Worm (Caenorhabditis elegans) whole organism, L2 larva: ENCODE results near the gene Y49A3A.4.

ENCODE experiments used
- C34F6.9 ChIP-seq: fragments of 150-350 bp; optimal IDR thresholded peaks from 2 replicates; lab custom pipeline; 2014; ENCODE audit warnings: missing biosample characterization, missing genetic modification characterization
- F13H6.1 ChIP-seq: sonication (generic microtip); optimal IDR thresholded peaks from 2 replicates; lab custom pipeline; 2016; ENCODE audit warnings: missing genetic modification characterization, missing compliant biosample characterization
- R02D3.7 ChIP-seq: fragments of 150-350 bp; optimal IDR thresholded peaks from 2 replicates; lab custom pipeline; 2014; ENCODE audit warnings: missing biosample characterization, missing genetic modification characterization
- Y55F3AM.14 ChIP-seq: fragments of 200-800 bp; sonication (Bioruptor generic); optimal IDR thresholded peaks from 2 replicates; lab custom pipeline; 2018; ENCODE audit warnings: mild to moderate bottlenecking, missing genetic modification characterization, missing compliant biosample characterization
- ZK546.5 ChIP-seq: sonication (generic microtip); optimal IDR thresholded peaks from 2 replicates; lab custom pipeline; 2017; ENCODE audit warnings: missing biosample characterization, missing genetic modification characterization
- alr-1 ChIP-seq: fragments of 150-350 bp; optimal IDR thresholded peaks from 2 replicates; lab custom pipeline; 2014; ENCODE audit warnings: missing biosample characterization, missing genetic modification characterization
- aly-2 ChIP-seq: fragments of 150-350 bp; optimal IDR thresholded peaks from 2 replicates; lab custom pipeline; 2014; ENCODE audit warnings: missing biosample characterization, missing genetic modification characterization
- ama-1 ChIP-seq: fragments of 150-350 bp; optimal IDR thresholded peaks from 2 replicates; lab custom pipeline; 2018; ENCODE audit warnings: inconsistent platforms
- blmp-1 ChIP-seq: sonication (generic microtip); optimal IDR thresholded peaks from 2 replicates; lab custom pipeline; 2017; ENCODE audit warnings: missing genetic modification characterization, mild to moderate bottlenecking, missing compliant biosample characterization, antibody characterized with exemption, moderate library complexity; ENCODE audit not compliant: insufficient read depth
- ceh-16 ChIP-seq: fragments of 150-350 bp; optimal IDR thresholded peaks from 2 replicates; lab custom pipeline; 2014; ENCODE audit warnings: missing biosample characterization, missing genetic modification characterization
- ceh-82 ChIP-seq: fragments of 150-350 bp; optimal IDR thresholded peaks from 2 replicates; lab custom pipeline; 2014; ENCODE audit warnings: missing biosample characterization, missing genetic modification characterization
- crh-2 ChIP-seq: sonication (generic microtip); optimal IDR thresholded peaks from 2 replicates; lab custom pipeline; 2017; ENCODE audit warnings: missing biosample characterization, missing genetic modification characterization
- dmd-4 ChIP-seq: sonication (generic microtip); optimal IDR thresholded peaks from 2 replicates; lab custom pipeline; 2017; ENCODE audit warnings: missing biosample characterization, missing genetic modification characterization
- egl-27 ChIP-seq: sonication (generic microtip); optimal IDR thresholded peaks from 3 replicates; lab custom pipeline; 2017; ENCODE audit warnings: missing biosample characterization, missing genetic modification reagents, missing genetic modification characterization
- elt-1 ChIP-seq: fragments of 150-350 bp; optimal IDR thresholded peaks from 2 replicates; lab custom pipeline; 2014; ENCODE audit warnings: missing biosample characterization, missing genetic modification characterization
- elt-3 ChIP-seq: sonication (generic microtip); optimal IDR thresholded peaks from 2 replicates; lab custom pipeline; 2017; ENCODE audit warnings: missing biosample characterization, missing genetic modification characterization
- fos-1 ChIP-seq: fragments of 150-350 bp; optimal IDR thresholded peaks from 2 replicates; lab custom pipeline; 2014; ENCODE audit warnings: missing biosample characterization, missing genetic modification characterization
- gmeb-1 ChIP-seq: fragments of 150-350 bp; optimal IDR thresholded peaks from 2 replicates; lab custom pipeline; 2014; ENCODE audit warnings: missing biosample characterization, missing genetic modification characterization
- lin-11 ChIP-seq: fragments of 150-350 bp; sonication (generic microtip); optimal IDR thresholded peaks from 2 replicates; lab custom pipeline; 2014; ENCODE audit warnings: missing biosample characterization, missing genetic modification characterization, inconsistent platforms, mixed read lengths
- lin-13 ChIP-seq: fragments of 150-350 bp; optimal IDR thresholded peaks from 2 replicates; lab custom pipeline; 2014; ENCODE audit warnings: missing biosample characterization, missing genetic modification reagents, missing genetic modification characterization
- lin-39 ChIP-seq: fragments of 150-350 bp; optimal IDR thresholded peaks from 2 replicates; lab custom pipeline; 2014; ENCODE audit warnings: missing biosample characterization, missing genetic modification reagents, missing genetic modification characterization
- lsy-2 ChIP-seq, 2 experiments: fragments of 150-350 bp in 1 of 2; sonication (generic microtip) in 1 of 2; optimal IDR thresholded peaks; 2 replicates each; lab custom pipeline; 2014 to 2017; ENCODE audit warnings: missing biosample characterization in 2 of 2, missing genetic modification characterization in 2 of 2
- mab-5 ChIP-seq: fragments of 150-350 bp; optimal IDR thresholded peaks from 2 replicates; lab custom pipeline; 2014; ENCODE audit warnings: missing biosample characterization, missing genetic modification characterization
- mbf-1 ChIP-seq: sonication (generic microtip); optimal IDR thresholded peaks from 2 replicates; lab custom pipeline; 2017; ENCODE audit warnings: missing biosample characterization, missing genetic modification characterization
- mdl-1 ChIP-seq, 2 experiments: fragments of 150-350 bp in 1 of 2; sonication (generic microtip) in 1 of 2; optimal IDR thresholded peaks; 2 replicates each; lab custom pipeline; 2017; ENCODE audit warnings: missing biosample characterization in 2 of 2, missing genetic modification characterization in 2 of 2
- nhr-10 ChIP-seq: sonication (generic microtip); optimal IDR thresholded peaks from 2 replicates; lab custom pipeline; 2017; ENCODE audit warnings: missing biosample characterization, missing genetic modification characterization
- nhr-11 ChIP-seq: fragments of 150-350 bp; optimal IDR thresholded peaks from 2 replicates; lab custom pipeline; 2014; ENCODE audit warnings: missing biosample characterization, missing genetic modification characterization
- nhr-12 ChIP-seq: fragments of 150-350 bp; optimal IDR thresholded peaks from 2 replicates; lab custom pipeline; 2014; ENCODE audit warnings: missing biosample characterization, missing genetic modification characterization
- nhr-129 ChIP-seq: fragments of 150-350 bp; optimal IDR thresholded peaks from 2 replicates; lab custom pipeline; 2014; ENCODE audit warnings: missing biosample characterization, missing genetic modification characterization
- nhr-21 ChIP-seq: fragments of 150-350 bp; optimal IDR thresholded peaks from 2 replicates; lab custom pipeline; 2014; ENCODE audit warnings: missing biosample characterization, missing genetic modification characterization
- nhr-23 ChIP-seq: fragments of 150-350 bp; optimal IDR thresholded peaks from 2 replicates; lab custom pipeline; 2014; ENCODE audit warnings: missing biosample characterization, missing genetic modification reagents, missing genetic modification characterization
- nhr-237 ChIP-seq: fragments of 150-350 bp; optimal IDR thresholded peaks from 2 replicates; lab custom pipeline; 2014; ENCODE audit warnings: missing biosample characterization, missing genetic modification characterization
- nhr-25 ChIP-seq: fragments of 150-350 bp; sonication (generic microtip); optimal IDR thresholded peaks from 3 replicates; lab custom pipeline; 2014; ENCODE audit warnings: missing biosample characterization, missing genetic modification characterization
- nhr-6 ChIP-seq: fragments of 150-350 bp; optimal IDR thresholded peaks from 2 replicates; lab custom pipeline; 2014; ENCODE audit warnings: missing biosample characterization, missing genetic modification characterization
- nhr-77 ChIP-seq: fragments of 150-350 bp; optimal IDR thresholded peaks from 2 replicates; lab custom pipeline; 2014; ENCODE audit warnings: missing biosample characterization, missing genetic modification characterization
- peb-1 ChIP-seq: fragments of 150-350 bp; optimal IDR thresholded peaks from 2 replicates; lab custom pipeline; 2014; ENCODE audit warnings: missing biosample characterization, missing genetic modification characterization
- sem-4 ChIP-seq: fragments of 150-350 bp; optimal IDR thresholded peaks from 2 replicates; lab custom pipeline; 2014; ENCODE audit warnings: missing biosample characterization, missing genetic modification reagents, missing genetic modification characterization
- skn-1 ChIP-seq: sonication (generic microtip); optimal IDR thresholded peaks from 2 replicates; lab custom pipeline; 2017; ENCODE audit warnings: missing biosample characterization, missing genetic modification characterization
- sma-3 ChIP-seq: sonication (generic microtip); optimal IDR thresholded peaks from 2 replicates; lab custom pipeline; 2016; ENCODE audit warnings: missing genetic modification reagents, missing genetic modification characterization, missing compliant biosample characterization
- sma-9 ChIP-seq, 2 experiments: fragments of 150-350 bp in 1 of 2; sonication (generic microtip) in 1 of 2; optimal IDR thresholded peaks; 2 replicates each; lab custom pipeline; 2014 to 2016; ENCODE audit warnings: missing genetic modification characterization in 2 of 2, mild to moderate bottlenecking in 1 of 2, missing biosample characterization in 1 of 2, missing compliant biosample characterization in 1 of 2, missing genetic modification reagents in 1 of 2, moderate library complexity in 1 of 2
- snpc-4 ChIP-seq: fragments of 150-350 bp; optimal IDR thresholded peaks from 2 replicates; lab custom pipeline; 2014; ENCODE audit warnings: missing biosample characterization, missing genetic modification characterization
- unc-39 ChIP-seq: fragments of 150-350 bp; optimal IDR thresholded peaks from 2 replicates; lab custom pipeline; 2014; ENCODE audit warnings: missing biosample characterization, missing genetic modification characterization
- unc-55 ChIP-seq: fragments of 150-350 bp; sonication (generic microtip); optimal IDR thresholded peaks from 3 replicates; lab custom pipeline; 2014; ENCODE audit warnings: missing biosample characterization, missing genetic modification reagents, missing genetic modification characterization
- unc-62 ChIP-seq: fragments of 150-350 bp; optimal IDR thresholded peaks from 2 replicates; lab custom pipeline; 2014; ENCODE audit warnings: missing biosample characterization, missing genetic modification reagents, missing genetic modification characterization
- zag-1 ChIP-seq: fragments of 150-350 bp; optimal IDR thresholded peaks from 2 replicates; lab custom pipeline; 2014; ENCODE audit warnings: missing biosample characterization, missing genetic modification characterization
- ztf-1 ChIP-seq: fragments of 200-800 bp; sonication (Bioruptor generic); conservative IDR thresholded peaks from 2 replicates; pipeline ENCODE4 v1.3.6; 2022; ENCODE audit warnings: missing genetic modification characterization, missing compliant biosample characterization
- ztf-11 ChIP-seq: sonication (generic microtip); optimal IDR thresholded peaks from 2 replicates; lab custom pipeline; 2017; ENCODE audit warnings: missing biosample characterization, missing genetic modification characterization
- ztf-4 ChIP-seq: fragments of 150-350 bp; optimal IDR thresholded peaks from 2 replicates; lab custom pipeline; 2014; ENCODE audit warnings: missing biosample characterization, missing genetic modification characterization

The Y49A3A.4 gene

ce11 chrV:14369412-14369811 is 10.7 kb upstream of the Y49A3A.4 start:
- TF ChIP-seq nhr-21 (tag; lab: Kevin White, UChicago) = no peak
- TF ChIP-seq elt-3 (tag; lab: Kevin White, UChicago) = no peak
- no peak for TF ChIP-seq nhr-237 (tag; lab: Kevin White, UChicago)
- peak; percentile 63 for TF ChIP-seq crh-2 (tag; lab: Kevin White, UChicago)
- TF ChIP-seq C34F6.9 = no peak
- TF ChIP-seq aly-2 (tag; lab: Kevin White, UChicago) = no peak
- TF ChIP-seq R02D3.7 (tag; lab: Kevin White, UChicago) = no peak
- peak; percentile 4 for TF ChIP-seq zag-1
- TF ChIP-seq gmeb-1 (tag; lab: Kevin White, UChicago) = no peak
- no peak for TF ChIP-seq fos-1 (tag; lab: Kevin White, UChicago)
- TF ChIP-seq ztf-1 (GFP tag; lab: Robert Waterston, UW) = no peak
- TF ChIP-seq unc-55 (GFP tag; lab: Kevin White, UChicago) = no peak
- peak; percentile 45 for TF ChIP-seq mab-5
- TF ChIP-seq snpc-4 (tag; lab: Kevin White, UChicago) = no peak
- no peak for TF ChIP-seq nhr-129 (tag; lab: Kevin White, UChicago)
- TF ChIP-seq sma-9 (GFP tag; optimal IDR thresholded peaks at IDR 0.05; lab: Kevin White, UChicago) = no peak
- TF ChIP-seq sma-9 (tag; optimal IDR thresholded peaks at IDR 0.05; lab: Kevin White, UChicago) = no peak
- no peak for TF ChIP-seq nhr-77 (tag; lab: Kevin White, UChicago)
- TF ChIP-seq F13H6.1 (tag; lab: Kevin White, UChicago) = no peak

- TF ChIP-seq nhr-77 (tag; lab: Kevin White, UChicago) (no peak), zag-1 (no peak), unc-55 (GFP tag; lab: Kevin White, UChicago) (no peak), peb-1 (tag; lab: Kevin White, UChicago) (no peak), nhr-6 (tag; lab: Kevin White, UChicago) (no peak), mbf-1 (tag; lab: Kevin White, UChicago) (no peak), mab-5 (no peak), egl-27 (tag; lab: Kevin White, UChicago) (peak; percentile 52), nhr-11 (tag; lab: Kevin White, UChicago) (no peak), elt-1 (tag; lab: Kevin White, UChicago) (no peak), ztf-11 (no peak), nhr-237 (tag; lab: Kevin White, UChicago) (no peak), ztf-1 (GFP tag; lab: Robert Waterston, UW) (no peak), mdl-1 (tag; optimal IDR thresholded peaks at IDR 0.05; lab: Kevin White, UChicago) (peak; percentile 60 to 69), skn-1 (peak; percentile 37), crh-2 (tag; lab: Kevin White, UChicago) (no peak), fos-1 (tag; lab: Kevin White, UChicago) (peak; percentile 95), ceh-82 (tag; lab: Kevin White, UChicago) (no peak), elt-3 (tag; lab: Kevin White, UChicago) (no peak), lin-39 (no peak), nhr-25 (tag; lab: Kevin White, UChicago) (no peak), lin-13 (GFP tag; lab: Kevin White, UChicago) (no peak), lsy-2 (tag; optimal IDR thresholded peaks at IDR 0.05; lab: Kevin White, UChicago) (peak in 1 of 2 experiments; percentile 52), ceh-16 (peak; percentile 30), blmp-1 (tag; lab: Kevin White, UChicago) (peak; percentile 96), nhr-10 (tag; lab: Kevin White, UChicago) (no peak), nhr-21 (tag; lab: Kevin White, UChicago) (peak; percentile 44), aly-2 (tag; lab: Kevin White, UChicago) (no peak), sma-3 (no peak), C34F6.9 (peak; percentile 20), dmd-4 (tag; lab: Kevin White, UChicago) (no peak), sma-9 (GFP tag; optimal IDR thresholded peaks at IDR 0.05; lab: Kevin White, UChicago) (peak; percentile 90), sma-9 (tag; optimal IDR thresholded peaks at IDR 0.05; lab: Kevin White, UChicago) (peak; percentile 7), nhr-129 (tag; lab: Kevin White, UChicago) (no peak), F13H6.1 (tag; lab: Kevin White, UChicago) (no peak), R02D3.7 (tag; lab: Kevin White, UChicago) (no peak), sem-4 (tag; lab: Kevin White, UChicago) (peak; percentile 84), ZK546.5 (tag; lab: Kevin White, UChicago) (no peak), ztf-4 (tag; lab: Kevin White, UChicago) (no peak), snpc-4 (tag; lab: Kevin White, UChicago) (no peak), nhr-12 (tag; lab: Kevin White, UChicago) (no peak), lin-11 (tag; lab: Kevin White, UChicago) (no peak), unc-62 (GFP tag; lab: Kevin White, UChicago) (no peak), nhr-23 (no peak), Y55F3AM.14 (GFP tag; lab: Kevin White, UChicago) (peak; percentile 44), gmeb-1 (tag; lab: Kevin White, UChicago) (no peak), ama-1 (lab: Kevin White, UChicago) (no peak), unc-39 (tag; lab: Kevin White, UChicago) (no peak), alr-1 (no peak)
Observed at ce11 chrV:14368272-14369052, 9.8 kb upstream of the Y49A3A.4 start.
